Fruit fly (Drosophila melanogaster) Kc167 (cell line): ENCODE measurements around the gene elB.

ENCODE experiments used
- Sin3A ChIP-seq: fragments of >200 bp; optimal IDR thresholded peaks from 2 replicates; lab custom pipeline; 2018; ENCODE audit warnings: missing external identifiers
- h ChIP-seq: fragments of >200 bp; optimal IDR thresholded peaks from 3 replicates; lab custom pipeline; 2018; ENCODE audit warnings: missing external identifiers
- insv ChIP-seq: fragments of >200 bp; optimal IDR thresholded peaks from 3 replicates; lab custom pipeline; 2018; ENCODE audit warnings: missing external identifiers
- psq ChIP-seq: fragments of >200 bp; optimal IDR thresholded peaks from 2 replicates; lab custom pipeline; 2017; ENCODE audit warnings: missing external identifiers
- ttk ChIP-seq: sonication (Bioruptor generic); optimal IDR thresholded peaks from 2 replicates; lab custom pipeline; 2017; ENCODE audit warnings: missing external identifiers

dm6 chr2L:14370777-14371096 lies 38.6 kb downstream of the elB start:
- TF ChIP-seq ttk (lab: Kevin White, UChicago) (no peak), psq (lab: Kevin White, UChicago) (no peak), h (lab: Kevin White, UChicago) (no peak), insv (no peak), Sin3A (lab: Kevin White, UChicago) (no peak)
